Worm (Caenorhabditis elegans): ENCODE data around the gene mvb-12.

mvb-12 gene

DNA sequence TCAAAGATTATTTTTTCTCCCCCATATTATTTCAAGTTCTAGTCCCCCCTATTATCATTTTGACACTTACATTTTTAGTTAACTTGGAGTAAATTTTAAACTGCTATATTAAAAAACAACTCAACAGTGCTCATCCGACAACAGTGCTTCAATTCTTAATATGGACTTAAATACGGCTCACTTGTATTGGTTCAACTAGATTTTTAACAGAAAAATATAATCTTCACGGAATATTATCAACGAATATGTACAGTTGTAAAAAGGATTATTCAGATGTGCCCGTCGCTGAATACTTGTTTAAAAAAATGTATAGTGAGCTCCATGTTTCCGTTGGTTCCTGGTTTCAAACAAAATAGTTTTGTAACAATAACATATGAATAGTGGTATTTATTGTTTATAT is 30.0 kb upstream of the mvb-12 start (continued):
- no peak for TF ChIP-seq cebp-1 (GFP tag; IDR thresholded peaks at IDR 0.05)
- TF ChIP-seq cebp-1 (tag; optimal IDR thresholded peaks at IDR 0.05) = no peak
- peak; percentile 69; the same call in 1 of the 2 replicates for TF ChIP-seq B0336.3 (GFP tag; IDR thresholded peaks at IDR 0.05)
- TF ChIP-seq snpc-3.4 (tag; optimal IDR thresholded peaks at IDR 0.05) = peak; percentile 45
- TF ChIP-seq tlf-1 (GFP tag; optimal IDR thresholded peaks at IDR 0.05) = peak; percentile 43
- TF ChIP-seq sea-2 (GFP tag; IDR thresholded peaks at IDR 0.05) = no peak
- peak; percentile 48 for TF ChIP-seq ceh-100 (GFP tag; IDR thresholded peaks at IDR 0.05)
- peak; percentile 80 for TF ChIP-seq athp-1 (tag; optimal IDR thresholded peaks at IDR 0.05)
- TF ChIP-seq madf-10 (tag; optimal IDR thresholded peaks at IDR 0.05) = no peak
- TF ChIP-seq Y56A3A.18 (GFP tag; IDR thresholded peaks at IDR 0.05) = 0 out of 2 replicates have a peak, but pooled peaks have one; percentile 47
- TF ChIP-seq attf-6 (GFP tag; IDR thresholded peaks at IDR 0.05) = peak; percentile 82
- TF ChIP-seq unc-130 (GFP tag; optimal IDR thresholded peaks at IDR 0.05) = peak; percentile 63
- no peak for TF ChIP-seq ama-1 (optimal IDR thresholded peaks at IDR 0.05)
- TF ChIP-seq ama-1 (GFP tag; optimal IDR thresholded peaks at IDR 0.05) = peak in 1 of 2 experiments; percentile 94
- TF ChIP-seq snpc-1.3 (tag; optimal IDR thresholded peaks at IDR 0.05; ENCODE audit: insufficient read depth) = peak; percentile 41
- TF ChIP-seq efl-1 (GFP tag; optimal IDR thresholded peaks at IDR 0.05) = peak; percentile 41
- TF ChIP-seq hlh-12 (tag; optimal IDR thresholded peaks at IDR 0.05) = no peak
- TF ChIP-seq F57A8.1 (GFP tag; optimal IDR thresholded peaks at IDR 0.05) = no peak
- peak; percentile 66 for TF ChIP-seq lin-26 (GFP tag; IDR thresholded peaks at IDR 0.05)
- TF ChIP-seq madf-8 (GFP tag; conservative IDR thresholded peaks at IDR 0.05) = no peak
- TF ChIP-seq dpl-1 (GFP tag; optimal IDR thresholded peaks at IDR 0.05) = no peak
- TF ChIP-seq madf-3 (GFP tag; IDR thresholded peaks at IDR 0.05) = 0 out of 2 replicates have a peak, but pooled peaks have one; percentile 60
- no peak; the same call in none of the 2 replicates for TF ChIP-seq hsf-1 (GFP tag; IDR thresholded peaks at IDR 0.05)
- no peak for TF ChIP-seq F57C9.4 (tag; optimal IDR thresholded peaks at IDR 0.05)
- TF ChIP-seq nhr-90 (tag; optimal IDR thresholded peaks at IDR 0.05) = no peak
- TF ChIP-seq T26A5.8 (tag; optimal IDR thresholded peaks at IDR 0.05) = peak; percentile 20
- TF ChIP-seq snpc-1.1 (tag; optimal IDR thresholded peaks at IDR 0.05; ENCODE audit: insufficient read depth) = peak; percentile 52
- peak; percentile 82 for TF ChIP-seq ekl-4 (GFP tag; IDR thresholded peaks at IDR 0.05)
- TF ChIP-seq T07F8.4 (tag; optimal IDR thresholded peaks at IDR 0.05) = no peak

- TF ChIP-seq T07F8.4 (tag; optimal IDR thresholded peaks at IDR 0.05) (no peak), ztf-26 (tag; optimal IDR thresholded peaks at IDR 0.05) (no peak), ceh-58 (GFP tag; IDR thresholded peaks at IDR 0.05) (no peak), ztf-25 (GFP tag; IDR thresholded peaks at IDR 0.05) (no peak), F23B12.7 (tag; optimal IDR thresholded peaks at IDR 0.05; ENCODE audit: insufficient read depth) (no peak), B0261.1 (tag; optimal IDR thresholded peaks at IDR 0.05) (no peak), efl-1 (GFP tag; optimal IDR thresholded peaks at IDR 0.05) (no peak), lin-40 (tag; optimal IDR thresholded peaks at IDR 0.05) (no peak), bed-2 (GFP tag; IDR thresholded peaks at IDR 0.05) (no peak), egrh-3 (GFP tag; IDR thresholded peaks at IDR 0.05) (no peak), zim-3 (tag; optimal IDR thresholded peaks at IDR 0.05) (no peak), lin-26 (GFP tag; IDR thresholded peaks at IDR 0.05) (no peak), ceh-79 (tag; optimal IDR thresholded peaks at IDR 0.05) (no peak)
These were observed 27.1 kb upstream of the mvb-12 start, which contains the start of gene C33H5.16 for ce11 chrIV:7803250-7803649. C33H5.16 (minus strand) TSS chrIV:7803350.

Measured in whole organism, young adult.